Worm (Caenorhabditis elegans) whole organism, L3 larva: ENCODE results near the gene nars-2.

Experiments
- lin-15B ChIP-seq: fragments of 150-350 bp; optimal IDR thresholded peaks from 2 replicates; lab custom pipeline; 2014; ENCODE audit warnings: missing biosample characterization, missing genetic modification characterization
- nhr-76 ChIP-seq: fragments of 150-350 bp; sonication (generic microtip); optimal IDR thresholded peaks from 5 replicates; lab custom pipeline; 2014; ENCODE audit warnings: missing biosample characterization, missing genetic modification characterization

DNA sequence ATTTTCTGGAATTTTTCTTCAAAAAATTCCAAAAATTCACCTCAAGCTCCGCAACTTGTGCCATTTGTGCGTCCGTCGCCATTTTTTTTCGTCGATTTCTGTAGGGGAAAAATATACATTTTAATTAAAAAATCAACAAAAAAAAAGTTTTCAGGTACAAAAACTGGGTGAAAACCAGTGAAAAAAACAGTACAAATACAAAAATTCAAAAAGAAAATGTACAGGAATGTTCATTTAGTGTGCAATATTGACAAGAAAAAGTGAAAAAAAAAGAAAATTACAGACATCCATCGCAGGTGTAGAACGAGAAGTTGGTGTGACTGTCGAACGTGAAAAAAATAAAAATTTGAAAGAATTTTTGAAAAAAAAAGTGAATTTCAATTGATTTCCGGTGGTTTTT is 2.2 kb upstream of the nars-2 start, which contains the start of gene tin-10:
- TF ChIP-seq lin-15B (tag; lab: Kevin White, UChicago) (no peak), nhr-76 (tag; lab: Kevin White, UChicago) (no peak)
